ENCODE assay signal across 4 worm cellular contexts in the genomic region with DNA sequence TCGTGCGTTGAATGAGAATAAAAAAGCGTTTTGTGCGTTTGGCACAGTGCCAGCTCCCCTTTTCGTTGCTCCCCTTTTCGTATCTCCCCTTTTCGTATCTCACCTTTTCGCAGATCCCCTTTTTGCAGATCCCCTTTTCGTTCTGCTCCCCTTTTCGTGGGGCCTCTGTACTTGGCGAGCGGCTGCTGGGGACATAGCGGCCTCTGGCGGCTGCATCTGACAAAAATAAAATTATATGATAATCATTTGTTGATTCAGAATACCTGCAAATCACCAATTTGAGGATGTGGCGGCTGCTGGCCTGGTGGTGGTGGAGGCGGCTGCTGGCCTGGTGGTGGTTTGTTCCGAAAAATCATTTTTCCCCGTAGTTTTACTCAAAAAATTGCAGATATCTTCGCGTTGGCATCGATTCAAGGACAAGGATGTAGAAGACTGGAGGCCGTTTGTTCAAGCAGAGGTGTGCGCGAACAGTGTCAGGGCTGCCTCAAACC.
TF ChIP-seq lines count a peak whose summit lies in the region.

A gene (minus strand): TSS at position 51 of the 491 bp plus-strand sequence.

TF ChIP-seq in whole organism, L4 larva, 104 proteins besides CTCF, POLR2A, EP300 and RAD21:
- TF ChIP-seq set-16 (GFP tag; IDR thresholded peaks at IDR 0.05; lab: Robert Waterston, UW) = peak; percentile 83
- peak; percentile 2; the same call in 1 of the 2 replicates for TF ChIP-seq ceh-44 (GFP tag; IDR thresholded peaks at IDR 0.05; lab: Robert Waterston, UW)

TF ChIP-seq in whole organism, late embryonic, 69 proteins besides CTCF, POLR2A, EP300 and RAD21:
- peak; percentile 15 for TF ChIP-seq ceh-31 (tag; optimal IDR thresholded peaks at IDR 0.05; lab: Kevin White, UChicago)

TF ChIP-seq in whole organism, midembryonic, 9 proteins besides CTCF, POLR2A, EP300 and RAD21:
- TF ChIP-seq ref-1 (GFP tag; conservative IDR thresholded peaks at IDR 0.05; lab: Robert Waterston, UW) = peak; percentile 42; the same call in 1 of the 2 replicates

TF ChIP-seq in whole organism, young adult, 124 proteins besides CTCF, POLR2A, EP300 and RAD21:
- peak; percentile 92 for TF ChIP-seq egrh-3 (GFP tag; IDR thresholded peaks at IDR 0.05; lab: Robert Waterston, UW)
TF ChIP-seq in whole organism, young adult: peak in this region for 1; not testable (repeated sequence) for 123.
